Worm (Caenorhabditis elegans): ENCODE measurements around the gene F53B3.3.
A peak's percentile ranks its signal among the peaks of the same experiment; 100 is the strongest.

The F53B3.3 gene

ce11 chrX:2909227-2909626, 38.3 kb upstream of the F53B3.3 start, which contains the start of gene nmy-1:
Gene nmy-1, plus strand, starts transcription at chrX:2909527.
- TF ChIP-seq zfh-2 (GFP tag; conservative IDR thresholded peaks at IDR 0.05): peak; percentile 56; the same call in 1 of the 2 replicates
- no peak for TF ChIP-seq ceh-40 (GFP tag; IDR thresholded peaks at IDR 0.05)
- TF ChIP-seq D2030.7 (GFP tag; IDR thresholded peaks at IDR 0.05): no peak
- no peak for TF ChIP-seq aptf-2 (GFP tag; conservative IDR thresholded peaks at IDR 0.05)

DNA sequence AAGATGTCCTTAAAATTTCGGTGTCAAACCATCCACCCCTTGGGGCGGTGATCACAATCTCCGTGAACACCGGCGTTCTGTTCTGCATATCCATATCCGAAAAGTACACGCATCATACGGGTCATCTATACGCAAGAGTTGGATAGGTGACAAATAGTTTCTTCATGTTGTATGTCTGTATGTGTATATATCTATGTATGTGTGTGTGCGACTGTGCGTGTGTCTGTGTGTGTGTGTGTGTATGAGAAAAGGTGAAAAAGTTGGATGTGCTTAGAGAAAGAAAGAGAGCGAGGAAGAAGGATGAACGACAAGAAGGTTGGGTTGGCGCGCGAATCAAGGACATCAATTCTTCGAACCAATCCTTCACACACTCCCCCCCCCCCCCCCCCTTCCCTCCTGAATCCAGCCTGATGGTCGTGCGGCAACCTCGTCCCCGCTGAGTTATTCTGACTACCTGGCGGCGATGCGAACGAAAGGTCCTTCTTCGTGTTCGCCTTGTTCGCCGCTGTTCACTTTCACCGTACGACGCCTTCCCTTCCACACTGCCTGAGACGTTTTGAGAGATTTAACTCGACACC, 36.4 kb upstream of the F53B3.3 start:
- TF ChIP-seq unc-62 (GFP tag; optimal IDR thresholded peaks at IDR 0.05) (no peak), Y67H2A.10 (GFP tag; conservative IDR thresholded peaks at IDR 0.05) (no peak), zfh-2 (GFP tag; conservative IDR thresholded peaks at IDR 0.05) (peak; percentile 90), mcd-1 (GFP tag; IDR thresholded peaks at IDR 0.05) (no peak), athp-1 (tag; optimal IDR thresholded peaks at IDR 0.05) (no peak), egrh-3 (GFP tag; IDR thresholded peaks at IDR 0.05) (peak; percentile 74; the same call in 1 of the 2 replicates), ceh-91 (GFP tag; IDR thresholded peaks at IDR 0.05) (no peak), dox-1 (GFP tag; IDR thresholded peaks at IDR 0.05) (0 out of 2 replicates have a peak, but pooled peaks have one; percentile 15), atf-7 (tag; optimal IDR thresholded peaks at IDR 0.05) (no peak), akir-1 (GFP tag; optimal IDR thresholded peaks at IDR 0.05) (no peak), dpff-1 (tag; optimal IDR thresholded peaks at IDR 0.05) (no peak)

DNA sequence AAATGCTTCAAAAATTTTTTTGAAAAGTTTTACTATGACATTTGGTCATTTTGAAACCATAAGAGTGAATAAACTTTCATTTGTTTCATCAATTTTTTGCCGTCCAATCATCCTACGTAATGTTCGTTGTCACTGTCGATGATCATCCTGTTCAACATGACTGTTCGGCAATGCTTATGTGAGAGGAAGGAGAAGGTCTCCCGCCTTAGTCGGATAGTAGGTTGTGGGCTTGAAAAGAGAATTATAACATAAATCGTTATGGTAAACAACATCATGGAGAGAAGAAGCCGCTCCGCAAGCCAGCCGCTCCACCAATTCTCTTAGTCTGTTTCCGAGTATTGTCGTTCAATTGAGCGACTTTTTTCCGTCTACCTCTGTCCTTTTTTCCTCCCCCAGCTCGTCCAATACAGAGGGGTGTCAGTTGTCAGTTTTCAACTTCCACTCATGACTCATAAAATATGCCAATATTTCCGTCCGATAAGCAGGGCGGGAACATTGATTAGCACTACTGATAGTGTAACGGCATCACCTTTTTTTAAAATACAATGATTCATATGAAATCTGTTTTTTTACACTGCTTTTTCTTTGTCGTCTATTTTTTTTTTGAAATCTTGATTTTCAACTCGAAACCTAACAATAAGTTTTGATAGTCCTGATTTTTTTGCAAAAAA, 35.3 kb upstream of the F53B3.3 start:
- TF ChIP-seq ekl-4 (GFP tag; IDR thresholded peaks at IDR 0.05): no peak
- no peak for TF ChIP-seq egl-44 (GFP tag; IDR thresholded peaks at IDR 0.05)
- TF ChIP-seq tbx-9 (tag; optimal IDR thresholded peaks at IDR 0.05; ENCODE audit: borderline replicate concordance): no peak
- no peak for TF ChIP-seq nhr-179 (tag; optimal IDR thresholded peaks at IDR 0.05)
- no peak for TF ChIP-seq lsl-1 (GFP tag; optimal IDR thresholded peaks at IDR 0.05)
- TF ChIP-seq nhr-90 (tag; optimal IDR thresholded peaks at IDR 0.05): no peak
- TF ChIP-seq nhr-80 (tag; optimal IDR thresholded peaks at IDR 0.05): peak; percentile 77
- no peak for TF ChIP-seq mes-4 (tag; optimal IDR thresholded peaks at IDR 0.05)

ce11 chrX:2903715-2904419, 32.9 kb upstream of the F53B3.3 start:
- TF ChIP-seq K12H6.12 (tag; optimal IDR thresholded peaks at IDR 0.05): no peak
- no peak for TF ChIP-seq tbp1 (GFP tag; optimal IDR thresholded peaks at IDR 0.05)
- TF ChIP-seq hmg-1.2 (GFP tag; IDR thresholded peaks at IDR 0.05): no peak
- no peak for TF ChIP-seq snpc-4 (GFP tag; optimal IDR thresholded peaks at IDR 0.05)
- TF ChIP-seq snpc-4 (tag; optimal IDR thresholded peaks at IDR 0.05): no peak
- no peak for TF ChIP-seq cebp-1 (GFP tag; IDR thresholded peaks at IDR 0.05)
- TF ChIP-seq cebp-1 (tag; optimal IDR thresholded peaks at IDR 0.05): peak; percentile 1
- no peak for TF ChIP-seq ets-4 (GFP tag; optimal IDR thresholded peaks at IDR 0.05)
- peak; percentile 56 for TF ChIP-seq nhr-80 (tag; optimal IDR thresholded peaks at IDR 0.05)
- TF ChIP-seq nfya-1 (tag; optimal IDR thresholded peaks at IDR 0.05; ENCODE audit: borderline replicate concordance, insufficient read depth): no peak
- no peak for TF ChIP-seq ceh-100 (GFP tag; IDR thresholded peaks at IDR 0.05)
- no peak for TF ChIP-seq madf-10 (tag; optimal IDR thresholded peaks at IDR 0.05)
- no peak for TF ChIP-seq ceh-91 (GFP tag; IDR thresholded peaks at IDR 0.05)
- no peak for TF ChIP-seq hrde-1 (tag; optimal IDR thresholded peaks at IDR 0.05; ENCODE audit: borderline replicate concordance)

Measured in whole organism, young adult.